Worm (Caenorhabditis elegans) whole organism, young adult: ENCODE results near the gene dolk-1.

Source experiments
- B0019.2 ChIP-seq: fragments of 200-800 bp; sonication (Bioruptor generic); conservative IDR thresholded peaks from 2 replicates; pipeline ENCODE4 v1.3.6; 2022; ENCODE audit warnings: missing genetic modification reagents, missing genetic modification characterization, missing compliant biosample characterization
- B0261.1 ChIP-seq: sonication (generic microtip); optimal IDR thresholded peaks from 2 replicates; lab custom pipeline; 2016; ENCODE audit warnings: mild to moderate bottlenecking, missing genetic modification characterization, moderate library complexity, missing compliant biosample characterization
- C06A6.2 ChIP-seq: fragments of 200-800 bp; sonication (Bioruptor generic); conservative IDR thresholded peaks from 2 replicates; pipeline ENCODE4 v1.3.6; 2022; ENCODE audit warnings: missing genetic modification characterization, missing compliant biosample characterization
- C17E4.6 ChIP-seq: fragments of 200-800 bp; sonication (Bioruptor generic); IDR thresholded peaks from 2 replicates; pipeline ENCODE4 v1.3.6; 2022; ENCODE audit warnings: missing genetic modification reagents, missing genetic modification characterization, missing compliant biosample characterization
- D2030.7 ChIP-seq: fragments of 200-800 bp; sonication (Bioruptor generic); IDR thresholded peaks from 2 replicates; pipeline ENCODE4 v1.3.6; 2022; ENCODE audit warnings: missing genetic modification reagents, missing genetic modification characterization, missing compliant biosample characterization
- F23B12.7 ChIP-seq: sonication (generic microtip); optimal IDR thresholded peaks from 2 replicates; lab custom pipeline; 2017; ENCODE audit warnings: missing genetic modification characterization, mild to moderate bottlenecking, missing compliant biosample characterization, antibody characterized with exemption, moderate library complexity; ENCODE audit not compliant: insufficient read depth
- T07F8.4 ChIP-seq: sonication (generic microtip); optimal IDR thresholded peaks from 2 replicates; lab custom pipeline; 2016; ENCODE audit warnings: mild to moderate bottlenecking, missing genetic modification characterization, moderate library complexity, missing compliant biosample characterization
- Y53G8AR.9 ChIP-seq: fragments of 200-800 bp; sonication (Bioruptor generic); conservative IDR thresholded peaks from 2 replicates; pipeline ENCODE4 v1.3.6; 2022; ENCODE audit warnings: missing genetic modification reagents, missing genetic modification characterization, missing compliant biosample characterization
- Y79H2A.3 ChIP-seq: fragments of 200-800 bp; sonication (Bioruptor generic); conservative IDR thresholded peaks from 2 replicates; pipeline ENCODE4 v1.3.6; 2022; ENCODE audit warnings: missing genetic modification reagents, missing genetic modification characterization, missing compliant biosample characterization
- ama-1 ChIP-seq, 3 experiments: fragments of 150-350 bp in 1 of 3; sonication (generic microtip) in 2 of 3; optimal IDR thresholded peaks; 2 replicates each; lab custom pipeline; 2014 to 2018; ENCODE audit warnings: missing biosample characterization in 2 of 3, missing genetic modification characterization in 2 of 3, missing genetic modification reagents in 2 of 3
- aptf-2 ChIP-seq: fragments of 200-800 bp; sonication (Bioruptor generic); conservative IDR thresholded peaks from 2 replicates; pipeline ENCODE4 v1.3.6; 2022; ENCODE audit warnings: missing genetic modification reagents, missing genetic modification characterization, missing compliant biosample characterization
- bed-1 ChIP-seq: fragments of 200-800 bp; sonication (Bioruptor generic); IDR thresholded peaks from 2 replicates; pipeline ENCODE4 v1.3.6; 2022; ENCODE audit warnings: missing genetic modification reagents, missing genetic modification characterization, missing compliant biosample characterization
- ccch-3 ChIP-seq: fragments of 200-800 bp; sonication (Bioruptor generic); optimal IDR thresholded peaks from 2 replicates; lab custom pipeline; 2018; ENCODE audit warnings: mild to moderate bottlenecking, missing genetic modification characterization, missing compliant biosample characterization
- ceh-58 ChIP-seq: fragments of 200-800 bp; sonication (Bioruptor generic); IDR thresholded peaks from 2 replicates; pipeline ENCODE4 v1.3.6; 2022; ENCODE audit warnings: missing genetic modification characterization, missing compliant biosample characterization
- chd-7 ChIP-seq: sonication (generic microtip); optimal IDR thresholded peaks from 2 replicates; lab custom pipeline; 2016; ENCODE audit warnings: mild to moderate bottlenecking, missing genetic modification characterization, moderate library complexity, missing compliant biosample characterization
- dox-1 ChIP-seq: fragments of 200-800 bp; sonication (Bioruptor generic); IDR thresholded peaks from 2 replicates; pipeline ENCODE4 v1.3.6; 2022; ENCODE audit warnings: missing genetic modification reagents, missing genetic modification characterization, missing compliant biosample characterization
- ekl-4 ChIP-seq: fragments of 200-800 bp; sonication (Bioruptor generic); IDR thresholded peaks from 2 replicates; pipeline ENCODE4 v1.3.6; 2022; ENCODE audit warnings: missing genetic modification reagents, missing genetic modification characterization, missing compliant biosample characterization
- ets-4 ChIP-seq: fragments of 200-800 bp; sonication (Bioruptor generic); optimal IDR thresholded peaks from 2 replicates; lab custom pipeline; 2018; ENCODE audit warnings: mild to moderate bottlenecking, missing genetic modification characterization, missing compliant biosample characterization
- gei-17 ChIP-seq: fragments of 200-800 bp; sonication (Bioruptor generic); optimal IDR thresholded peaks from 2 replicates; lab custom pipeline; 2018; ENCODE audit warnings: mild to moderate bottlenecking, missing genetic modification characterization, missing compliant biosample characterization
- him-1 ChIP-seq: sonication (generic microtip); optimal IDR thresholded peaks from 2 replicates; lab custom pipeline; 2016; ENCODE audit warnings: missing genotype, missing genetic modification reagents, missing genetic modification characterization, missing compliant biosample characterization
- hrde-1 ChIP-seq: sonication (generic microtip); optimal IDR thresholded peaks from 2 replicates; lab custom pipeline; 2016; ENCODE audit warnings: missing genetic modification characterization, mild to moderate bottlenecking, missing compliant biosample characterization, moderate library complexity, missing genotype, missing genetic modification reagents, borderline replicate concordance
- hsf-1 ChIP-seq: fragments of 200-800 bp; sonication (Bioruptor generic); IDR thresholded peaks from 2 replicates; pipeline ENCODE4 v1.3.6; 2022; ENCODE audit warnings: missing genetic modification reagents, missing genetic modification characterization, missing compliant biosample characterization
- let-526 ChIP-seq: fragments of 200-800 bp; sonication (Bioruptor generic); IDR thresholded peaks from 2 replicates; pipeline ENCODE4 v1.3.6; 2022; ENCODE audit warnings: missing genetic modification reagents, missing genetic modification characterization, missing compliant biosample characterization
- let-607 ChIP-seq, 2 experiments: fragments of 200-800 bp in 1 of 2; sonication (Bioruptor generic) in 1 of 2; sonication (generic microtip) in 1 of 2; optimal IDR thresholded peaks; 2 replicates each; lab custom pipeline; 2016 to 2018; ENCODE audit warnings: mild to moderate bottlenecking in 2 of 2, missing compliant biosample characterization in 2 of 2, missing genetic modification characterization in 2 of 2, moderate library complexity in 2 of 2, missing genotype in 1 of 2
- lin-26 ChIP-seq: fragments of 200-800 bp; sonication (Bioruptor generic); IDR thresholded peaks from 2 replicates; pipeline ENCODE4 v1.3.6; 2022; ENCODE audit warnings: missing genetic modification reagents, missing genetic modification characterization, missing compliant biosample characterization
- lin-35 ChIP-seq, 3 experiments: fragments of 150-350 bp in 2 of 3; sonication (generic microtip) in 1 of 3; optimal IDR thresholded peaks; 2 replicates each; lab custom pipeline; 2014 to 2018; ENCODE audit warnings: missing biosample characterization in 3 of 3, missing genetic modification characterization in 3 of 3, missing genetic modification reagents in 3 of 3
- lsl-1 ChIP-seq: fragments of 200-800 bp; sonication (Bioruptor generic); optimal IDR thresholded peaks from 2 replicates; lab custom pipeline; 2018; ENCODE audit warnings: mild to moderate bottlenecking, missing genetic modification characterization, moderate library complexity, missing compliant biosample characterization
- madf-3 ChIP-seq: fragments of 200-800 bp; sonication (Bioruptor generic); IDR thresholded peaks from 2 replicates; pipeline ENCODE4 v1.3.6; 2022; ENCODE audit warnings: missing genetic modification reagents, missing genetic modification characterization, missing compliant biosample characterization
- madf-6 ChIP-seq: fragments of 200-800 bp; sonication (Bioruptor generic); IDR thresholded peaks from 2 replicates; pipeline ENCODE4 v1.3.6; 2022; ENCODE audit warnings: missing genetic modification reagents, missing genetic modification characterization, missing compliant biosample characterization
- mcd-1 ChIP-seq: fragments of 200-800 bp; sonication (Bioruptor generic); IDR thresholded peaks from 2 replicates; pipeline ENCODE4 v1.3.6; 2022; ENCODE audit warnings: missing genetic modification reagents, missing genetic modification characterization, missing compliant biosample characterization
- nfyb-1 ChIP-seq: fragments of 200-800 bp; sonication (Bioruptor generic); IDR thresholded peaks from 2 replicates; pipeline ENCODE4 v1.3.6; 2022; ENCODE audit warnings: missing genetic modification reagents, missing genetic modification characterization, missing compliant biosample characterization
- nhr-179 ChIP-seq: sonication (generic microtip); optimal IDR thresholded peaks from 2 replicates; lab custom pipeline; 2016; ENCODE audit warnings: mild to moderate bottlenecking, missing genetic modification characterization, missing compliant biosample characterization
- nhr-27 ChIP-seq: fragments of 200-800 bp; sonication (Bioruptor generic); optimal IDR thresholded peaks from 2 replicates; lab custom pipeline; 2018; ENCODE audit warnings: mild to moderate bottlenecking, missing genetic modification characterization, moderate library complexity, missing compliant biosample characterization
- repo-1 ChIP-seq: sonication (generic microtip); optimal IDR thresholded peaks from 2 replicates; lab custom pipeline; 2017; ENCODE audit warnings: mild to moderate bottlenecking, missing genetic modification characterization, missing compliant biosample characterization
- rpc-1 ChIP-seq, 2 experiments: fragments of 150-350 bp in 1 of 2; sonication (generic microtip) in 1 of 2; optimal IDR thresholded peaks; 2 replicates each; lab custom pipeline; 2014 to 2018; ENCODE audit warnings: missing biosample characterization in 1 of 2, missing genetic modification characterization in 1 of 2, missing genetic modification reagents in 1 of 2, missing genotype in 1 of 2
- sdz-38 ChIP-seq: sonication (generic microtip); optimal IDR thresholded peaks from 2 replicates; lab custom pipeline; 2016; ENCODE audit warnings: missing genotype, missing genetic modification characterization, missing compliant biosample characterization
- snpc-1.1 ChIP-seq: sonication (generic microtip); optimal IDR thresholded peaks from 2 replicates; lab custom pipeline; 2017; ENCODE audit warnings: missing genetic modification characterization, mild to moderate bottlenecking, missing compliant biosample characterization, antibody characterized with exemption, moderate library complexity, missing genotype, missing genetic modification reagents; ENCODE audit not compliant: insufficient read depth
- tbp1 ChIP-seq: fragments of 200-800 bp; sonication (Bioruptor generic); optimal IDR thresholded peaks from 2 replicates; lab custom pipeline; 2018; ENCODE audit warnings: mild to moderate bottlenecking, missing genetic modification characterization, missing compliant biosample characterization
- unc-62 ChIP-seq: fragments of 150-350 bp; optimal IDR thresholded peaks from 2 replicates; lab custom pipeline; 2014; ENCODE audit warnings: missing biosample characterization, missing genetic modification reagents, missing genetic modification characterization
- zim-3 ChIP-seq: sonication (generic microtip); optimal IDR thresholded peaks from 2 replicates; lab custom pipeline; 2017; ENCODE audit warnings: mild to moderate bottlenecking, missing genetic modification characterization, moderate library complexity, missing compliant biosample characterization
- ztf-25 ChIP-seq: fragments of 200-800 bp; sonication (Bioruptor generic); IDR thresholded peaks from 2 replicates; pipeline ENCODE4 v1.3.6; 2022; ENCODE audit warnings: missing genetic modification reagents, missing genetic modification characterization, missing compliant biosample characterization
- ztf-6 ChIP-seq: fragments of 200-800 bp; sonication (Bioruptor generic); IDR thresholded peaks from 2 replicates; pipeline ENCODE4 v1.3.6; 2022; ENCODE audit warnings: missing genetic modification reagents, missing genetic modification characterization, missing compliant biosample characterization

Gene dolk-1

ce11 chrIII:11918247-11918769, 15.1 kb downstream of the dolk-1 start, which contains the start of gene znf-593:
znf-593 (minus strand) TSS chrIII:11918719.
- TF ChIP-seq ekl-4 (GFP tag; lab: Robert Waterston, UW): 0 out of 2 replicates have a peak, but pooled peaks have one; percentile 12
- peak in 1 of 3 experiments; percentile 26 for TF ChIP-seq lin-35 (GFP tag; optimal IDR thresholded peaks at IDR 0.05; lab: Kevin White, UChicago)
- no peak for TF ChIP-seq lin-26 (GFP tag; lab: Robert Waterston, UW)
- TF ChIP-seq snpc-1.1 (tag; lab: Kevin White, UChicago): peak; percentile 38
- TF ChIP-seq unc-62 (GFP tag; lab: Kevin White, UChicago): no peak
- TF ChIP-seq ama-1 (optimal IDR thresholded peaks at IDR 0.05; lab: Kevin White, UChicago): peak; percentile 9
- no peak for TF ChIP-seq ama-1 (GFP tag; optimal IDR thresholded peaks at IDR 0.05; lab: Kevin White, UChicago)
- TF ChIP-seq bed-1: no peak
- 0 out of 2 replicates have a peak, but pooled peaks have one; percentile 30 for TF ChIP-seq nfyb-1 (GFP tag; lab: Robert Waterston, UW)
- no peak for TF ChIP-seq nhr-179 (tag; lab: Kevin White, UChicago)
- no peak for TF ChIP-seq hrde-1 (tag; lab: Kevin White, UChicago)
- TF ChIP-seq zim-3 (tag; lab: Kevin White, UChicago): no peak
- TF ChIP-seq lsl-1 (GFP tag; lab: Kevin White, UChicago): peak; percentile 4
- TF ChIP-seq B0019.2 (GFP tag; lab: Robert Waterston, UW): no peak
- no peak for TF ChIP-seq Y53G8AR.9 (GFP tag; lab: Robert Waterston, UW)
- no peak for TF ChIP-seq F23B12.7 (tag; lab: Kevin White, UChicago)
- peak; percentile 3 for TF ChIP-seq gei-17 (GFP tag; lab: Kevin White, UChicago)
- TF ChIP-seq mcd-1 (GFP tag; lab: Robert Waterston, UW): no peak
- TF ChIP-seq ceh-58 (GFP tag; lab: Robert Waterston, UW): no peak
- no peak for TF ChIP-seq rpc-1 (optimal IDR thresholded peaks at IDR 0.05; lab: Kevin White, UChicago)
- TF ChIP-seq rpc-1 (tag; optimal IDR thresholded peaks at IDR 0.05; lab: Kevin White, UChicago): no peak
- TF ChIP-seq madf-6 (GFP tag; lab: Robert Waterston, UW): peak; percentile 33; the same call in 1 of the 2 replicates
- peak; percentile 5 to 47 for TF ChIP-seq let-607 (tag; optimal IDR thresholded peaks at IDR 0.05; lab: Kevin White, UChicago)
- TF ChIP-seq dox-1 (GFP tag; lab: Robert Waterston, UW): no peak
- TF ChIP-seq repo-1 (tag; lab: Kevin White, UChicago): peak; percentile 47
- TF ChIP-seq, all 124 proteins: peak for 10

ce11 chrIII:11917525-11917924, 15.9 kb downstream of the dolk-1 start:
- TF ChIP-seq nhr-27 (tag; lab: Kevin White, UChicago): no peak
- TF ChIP-seq B0261.1 (tag; lab: Kevin White, UChicago): no peak
- TF ChIP-seq ets-4 (GFP tag; lab: Kevin White, UChicago): no peak
- no peak for TF ChIP-seq let-526 (GFP tag; lab: Robert Waterston, UW)
- no peak for TF ChIP-seq unc-62 (GFP tag; lab: Kevin White, UChicago)
- no peak for TF ChIP-seq ztf-6
- TF ChIP-seq C06A6.2: no peak
- no peak for TF ChIP-seq ccch-3 (GFP tag; lab: Kevin White, UChicago)
- TF ChIP-seq tbp1: no peak
- peak; percentile 86 for TF ChIP-seq hrde-1 (tag; lab: Kevin White, UChicago)
- TF ChIP-seq C17E4.6 (GFP tag; lab: Robert Waterston, UW): no peak
- peak; percentile 1 for TF ChIP-seq lsl-1 (GFP tag; lab: Kevin White, UChicago)
- TF ChIP-seq T07F8.4 (tag; lab: Kevin White, UChicago): no peak
- peak; percentile 29; the same call in 1 of the 2 replicates for TF ChIP-seq Y53G8AR.9 (GFP tag; lab: Robert Waterston, UW)
- TF ChIP-seq nfyb-1 (GFP tag; lab: Robert Waterston, UW): 0 out of 2 replicates have a peak, but pooled peaks have one; percentile 68
- no peak for TF ChIP-seq mcd-1 (GFP tag; lab: Robert Waterston, UW)
- no peak for TF ChIP-seq hsf-1 (GFP tag; lab: Robert Waterston, UW)
- TF ChIP-seq aptf-2 (GFP tag; lab: Robert Waterston, UW): no peak
- TF ChIP-seq sdz-38 (tag; lab: Kevin White, UChicago): no peak
- no peak for TF ChIP-seq him-1
- no peak for TF ChIP-seq repo-1 (tag; lab: Kevin White, UChicago)
- no peak for TF ChIP-seq chd-7
- TF ChIP-seq madf-6 (GFP tag; lab: Robert Waterston, UW): 0 out of 2 replicates have a peak, but pooled peaks have one; percentile 18
- TF ChIP-seq madf-3 (GFP tag; lab: Robert Waterston, UW): no peak
- no peak for TF ChIP-seq rpc-1 (optimal IDR thresholded peaks at IDR 0.05; lab: Kevin White, UChicago)
- no peak for TF ChIP-seq rpc-1 (tag; optimal IDR thresholded peaks at IDR 0.05; lab: Kevin White, UChicago)
- TF ChIP-seq Y79H2A.3 (GFP tag; lab: Robert Waterston, UW): peak; percentile 60; the same call in 1 of the 2 replicates
- TF ChIP-seq ztf-25 (GFP tag; lab: Robert Waterston, UW): no peak
- 0 out of 2 replicates have a peak, but pooled peaks have one; percentile 36 for TF ChIP-seq ekl-4 (GFP tag; lab: Robert Waterston, UW)
- no peak for TF ChIP-seq D2030.7
- TF ChIP-seq snpc-1.1 (tag; lab: Kevin White, UChicago): no peak
